Worm (Caenorhabditis elegans) whole organism, young adult: ENCODE results near the gene metl-6.

Source experiments
- C06A6.2 ChIP-seq: fragments of 200-800 bp; sonication (Bioruptor generic); conservative IDR thresholded peaks from 2 replicates; pipeline ENCODE4 v1.3.6; 2022; ENCODE audit warnings: missing genetic modification characterization, missing compliant biosample characterization
- F10E7.11 ChIP-seq: sonication (generic microtip); optimal IDR thresholded peaks from 2 replicates; lab custom pipeline; 2017; ENCODE audit warnings: mild to moderate bottlenecking, missing genetic modification characterization, moderate library complexity, missing compliant biosample characterization
- F55B11.4 ChIP-seq: sonication (generic microtip); optimal IDR thresholded peaks from 2 replicates; lab custom pipeline; 2016; ENCODE audit warnings: missing compliant biosample characterization, missing genetic modification characterization, borderline replicate concordance; ENCODE audit not compliant: insufficient read depth
- F57C9.4 ChIP-seq: sonication (generic microtip); optimal IDR thresholded peaks from 2 replicates; lab custom pipeline; 2017; ENCODE audit warnings: mild to moderate bottlenecking, missing genetic modification characterization, missing compliant biosample characterization
- K11D2.4 ChIP-seq: fragments of 200-800 bp; sonication (Bioruptor generic); IDR thresholded peaks from 2 replicates; pipeline ENCODE4 v1.3.6; 2022; ENCODE audit warnings: missing genetic modification reagents, missing genetic modification characterization, missing compliant biosample characterization
- K12H6.12 ChIP-seq: fragments of 200-800 bp; sonication (Bioruptor generic); optimal IDR thresholded peaks from 2 replicates; lab custom pipeline; 2018; ENCODE audit warnings: mild to moderate bottlenecking, missing genetic modification characterization, missing compliant biosample characterization
- Y53G8AR.9 ChIP-seq: fragments of 200-800 bp; sonication (Bioruptor generic); conservative IDR thresholded peaks from 2 replicates; pipeline ENCODE4 v1.3.6; 2022; ENCODE audit warnings: missing genetic modification reagents, missing genetic modification characterization, missing compliant biosample characterization
- Y79H2A.3 ChIP-seq: fragments of 200-800 bp; sonication (Bioruptor generic); conservative IDR thresholded peaks from 2 replicates; pipeline ENCODE4 v1.3.6; 2022; ENCODE audit warnings: missing genetic modification reagents, missing genetic modification characterization, missing compliant biosample characterization
- Y95B8A.8 ChIP-seq: fragments of 200-800 bp; sonication (Bioruptor generic); IDR thresholded peaks from 2 replicates; pipeline ENCODE4 v1.3.6; 2022; ENCODE audit warnings: missing genetic modification reagents, missing genetic modification characterization, missing compliant biosample characterization
- ama-1 ChIP-seq, 3 experiments: fragments of 150-350 bp in 1 of 3; sonication (generic microtip) in 2 of 3; optimal IDR thresholded peaks; 2 replicates each; lab custom pipeline; 2014 to 2018; ENCODE audit warnings: missing biosample characterization in 2 of 3, missing genetic modification characterization in 2 of 3, missing genetic modification reagents in 2 of 3
- atf-7 ChIP-seq: sonication (generic microtip); optimal IDR thresholded peaks from 2 replicates; lab custom pipeline; 2017; ENCODE audit warnings: mild to moderate bottlenecking, missing genetic modification characterization, missing compliant biosample characterization
- attf-3 ChIP-seq: fragments of 200-800 bp; sonication (Bioruptor generic); conservative IDR thresholded peaks from 2 replicates; pipeline ENCODE4 v1.3.6; 2022; ENCODE audit warnings: missing genetic modification reagents, missing genetic modification characterization, missing compliant biosample characterization
- attf-5 ChIP-seq: fragments of 200-800 bp; sonication (Bioruptor generic); optimal IDR thresholded peaks from 2 replicates; lab custom pipeline; 2018; ENCODE audit warnings: mild to moderate bottlenecking, missing genetic modification characterization, missing compliant biosample characterization
- ccch-3 ChIP-seq: fragments of 200-800 bp; sonication (Bioruptor generic); optimal IDR thresholded peaks from 2 replicates; lab custom pipeline; 2018; ENCODE audit warnings: mild to moderate bottlenecking, missing genetic modification characterization, missing compliant biosample characterization
- cebp-1 ChIP-seq, 2 experiments: fragments of 200-800 bp in 1 of 2; sonication (Bioruptor generic) in 1 of 2; sonication (generic microtip) in 1 of 2; IDR thresholded peaks in 1 of 2; optimal IDR thresholded peaks in 1 of 2; 2 replicates each; pipeline versions ENCODE4 v1.3.6 to Lab custom; 2017 to 2022; ENCODE audit warnings: missing compliant biosample characterization in 2 of 2, missing genetic modification characterization in 2 of 2, mild to moderate bottlenecking in 1 of 2, missing genetic modification reagents in 1 of 2, moderate library complexity in 1 of 2
- ceh-27 ChIP-seq: fragments of 200-800 bp; sonication (Bioruptor generic); optimal IDR thresholded peaks from 2 replicates; lab custom pipeline; 2018; ENCODE audit warnings: mild to moderate bottlenecking, missing genetic modification characterization, moderate library complexity, missing compliant biosample characterization
- dpl-1 ChIP-seq: fragments of 150-350 bp; optimal IDR thresholded peaks from 2 replicates; lab custom pipeline; 2014; ENCODE audit warnings: missing biosample characterization, missing genetic modification reagents, missing genetic modification characterization
- gei-17 ChIP-seq: fragments of 200-800 bp; sonication (Bioruptor generic); optimal IDR thresholded peaks from 2 replicates; lab custom pipeline; 2018; ENCODE audit warnings: mild to moderate bottlenecking, missing genetic modification characterization, missing compliant biosample characterization
- hmg-1.2 ChIP-seq: fragments of 200-800 bp; sonication (Bioruptor generic); IDR thresholded peaks from 2 replicates; pipeline ENCODE4 v1.3.6; 2022; ENCODE audit warnings: missing genetic modification reagents, missing genetic modification characterization, missing compliant biosample characterization
- hmg-20 ChIP-seq: fragments of 200-800 bp; sonication (Bioruptor generic); IDR thresholded peaks from 2 replicates; pipeline ENCODE4 v1.3.6; 2022; ENCODE audit warnings: missing genetic modification reagents, missing genetic modification characterization, missing compliant biosample characterization
- hrde-1 ChIP-seq: sonication (generic microtip); optimal IDR thresholded peaks from 2 replicates; lab custom pipeline; 2016; ENCODE audit warnings: missing genetic modification characterization, mild to moderate bottlenecking, missing compliant biosample characterization, moderate library complexity, missing genotype, missing genetic modification reagents, borderline replicate concordance
- lir-1 ChIP-seq: fragments of 200-800 bp; sonication (Bioruptor generic); conservative IDR thresholded peaks from 2 replicates; pipeline ENCODE4 v1.3.6; 2022; ENCODE audit warnings: missing genetic modification reagents, missing genetic modification characterization, missing compliant biosample characterization
- madf-6 ChIP-seq: fragments of 200-800 bp; sonication (Bioruptor generic); IDR thresholded peaks from 2 replicates; pipeline ENCODE4 v1.3.6; 2022; ENCODE audit warnings: missing genetic modification reagents, missing genetic modification characterization, missing compliant biosample characterization
- mcd-1 ChIP-seq: fragments of 200-800 bp; sonication (Bioruptor generic); IDR thresholded peaks from 2 replicates; pipeline ENCODE4 v1.3.6; 2022; ENCODE audit warnings: missing genetic modification reagents, missing genetic modification characterization, missing compliant biosample characterization
- nhr-120 ChIP-seq: fragments of 200-800 bp; sonication (Bioruptor generic); IDR thresholded peaks from 2 replicates; pipeline ENCODE4 v1.3.6; 2022; ENCODE audit warnings: missing genetic modification characterization, missing compliant biosample characterization
- nhr-80 ChIP-seq: sonication (generic microtip); optimal IDR thresholded peaks from 2 replicates; lab custom pipeline; 2016; ENCODE audit warnings: missing genetic modification characterization, missing compliant biosample characterization
- nhr-90 ChIP-seq: sonication (generic microtip); optimal IDR thresholded peaks from 2 replicates; lab custom pipeline; 2016; ENCODE audit warnings: missing genotype, mild to moderate bottlenecking, missing genetic modification characterization, missing compliant biosample characterization
- pbrm-1 ChIP-seq: fragments of 200-800 bp; sonication (Bioruptor generic); IDR thresholded peaks from 2 replicates; pipeline ENCODE4 v1.3.6; 2022; ENCODE audit warnings: missing genetic modification reagents, missing genetic modification characterization, missing compliant biosample characterization
- repo-1 ChIP-seq: sonication (generic microtip); optimal IDR thresholded peaks from 2 replicates; lab custom pipeline; 2017; ENCODE audit warnings: mild to moderate bottlenecking, missing genetic modification characterization, missing compliant biosample characterization
- sdz-38 ChIP-seq: sonication (generic microtip); optimal IDR thresholded peaks from 2 replicates; lab custom pipeline; 2016; ENCODE audit warnings: missing genotype, missing genetic modification characterization, missing compliant biosample characterization
- sea-2 ChIP-seq: fragments of 200-800 bp; sonication (Bioruptor generic); IDR thresholded peaks from 2 replicates; pipeline ENCODE4 v1.3.6; 2022; ENCODE audit warnings: missing genetic modification characterization, missing compliant biosample characterization
- snpc-4 ChIP-seq, 5 experiments: fragments of 150-350 bp in 1 of 5; sonication (generic microtip) in 4 of 5; optimal IDR thresholded peaks; 2 replicates each; lab custom pipeline; 2014 to 2018; ENCODE audit warnings: missing genetic modification characterization in 5 of 5, missing biosample characterization in 3 of 5, antibody characterized with exemption in 2 of 5, mild to moderate bottlenecking in 2 of 5, missing compliant biosample characterization in 2 of 5, missing genotype in 2 of 5, moderate library complexity in 2 of 5, missing genetic modification reagents in 1 of 5
- somi-1 ChIP-seq: fragments of 200-800 bp; sonication (Bioruptor generic); optimal IDR thresholded peaks from 2 replicates; lab custom pipeline; 2018; ENCODE audit warnings: mild to moderate bottlenecking, missing genetic modification characterization, missing compliant biosample characterization
- tbp1 ChIP-seq: fragments of 200-800 bp; sonication (Bioruptor generic); optimal IDR thresholded peaks from 2 replicates; lab custom pipeline; 2018; ENCODE audit warnings: mild to moderate bottlenecking, missing genetic modification characterization, missing compliant biosample characterization
- unc-130 ChIP-seq: sonication (generic microtip); optimal IDR thresholded peaks from 2 replicates; lab custom pipeline; 2016; ENCODE audit warnings: missing genetic modification reagents, missing genetic modification characterization, missing compliant biosample characterization
- ztf-18 ChIP-seq: sonication (generic microtip); optimal IDR thresholded peaks from 2 replicates; lab custom pipeline; 2016; ENCODE audit warnings: missing genotype, mild to moderate bottlenecking, missing genetic modification characterization, missing compliant biosample characterization
- ztf-26 ChIP-seq: sonication (generic microtip); optimal IDR thresholded peaks from 2 replicates; lab custom pipeline; 2017; ENCODE audit warnings: missing genetic modification characterization, missing compliant biosample characterization
- ztf-3 ChIP-seq: fragments of 200-800 bp; sonication (Bioruptor generic); optimal IDR thresholded peaks from 2 replicates; lab custom pipeline; 2018; ENCODE audit warnings: mild to moderate bottlenecking, missing genetic modification characterization, missing compliant biosample characterization

The metl-6 gene

ce11 chrIII:3954220-3954619 is 32.7 kb upstream of the metl-6 start:
- peak; percentile 49 for TF ChIP-seq somi-1
- no peak for TF ChIP-seq F57C9.4 (tag; lab: Kevin White, UChicago)
- peak; percentile 23 for TF ChIP-seq ama-1 (optimal IDR thresholded peaks at IDR 0.05; lab: Kevin White, UChicago)
- no peak for TF ChIP-seq ama-1 (GFP tag; optimal IDR thresholded peaks at IDR 0.05; lab: Kevin White, UChicago)
- TF ChIP-seq cebp-1 (GFP tag; IDR thresholded peaks at IDR 0.05; lab: Robert Waterston, UW): no peak
- TF ChIP-seq cebp-1 (tag; optimal IDR thresholded peaks at IDR 0.05; lab: Kevin White, UChicago): peak; percentile 36
- TF ChIP-seq C06A6.2 (GFP tag; lab: Robert Waterston, UW): 0 out of 2 replicates have a peak, but pooled peaks have one; percentile 11
- no peak for TF ChIP-seq tbp1
- TF ChIP-seq nhr-90: no peak
- TF ChIP-seq sdz-38: no peak

ce11 chrIII:3953235-3953634 is 31.7 kb upstream of the metl-6 start:
- no peak for TF ChIP-seq repo-1 (tag; lab: Kevin White, UChicago)
- peak; percentile 71 for TF ChIP-seq somi-1
- peak; percentile 38 for TF ChIP-seq ceh-27 (GFP tag; lab: Kevin White, UChicago)
- TF ChIP-seq lir-1 (GFP tag; lab: Robert Waterston, UW): peak; percentile 53; the same call in 1 of the 2 replicates
- TF ChIP-seq hmg-20 (GFP tag; lab: Robert Waterston, UW): no peak
- no peak for TF ChIP-seq nhr-90
- 0 out of 2 replicates have a peak, but pooled peaks have one; percentile 29 for TF ChIP-seq attf-3 (GFP tag; lab: Robert Waterston, UW)
- peak; percentile 61 for TF ChIP-seq nhr-80 (tag; lab: Kevin White, UChicago)
- TF ChIP-seq attf-5 (GFP tag; lab: Kevin White, UChicago): peak; percentile 79
- TF ChIP-seq Y95B8A.8: peak; percentile 69; the same call in 1 of the 2 replicates
- TF ChIP-seq K11D2.4 (GFP tag; lab: Robert Waterston, UW): 0 out of 2 replicates have a peak, but pooled peaks have one; percentile 60
- TF ChIP-seq hmg-1.2: peak; percentile 74; the same call in 1 of the 2 replicates
- TF ChIP-seq ztf-3 (GFP tag; lab: Kevin White, UChicago): no peak
- TF ChIP-seq ztf-26 (tag; lab: Kevin White, UChicago): peak; percentile 29
- TF ChIP-seq snpc-4 (GFP tag; optimal IDR thresholded peaks at IDR 0.05; lab: Kevin White, UChicago): no peak
- TF ChIP-seq snpc-4 (tag; optimal IDR thresholded peaks at IDR 0.05; lab: Kevin White, UChicago): peak in 1 of 4 experiments; percentile 20
- peak; percentile 57; the same call in 1 of the 2 replicates for TF ChIP-seq cebp-1 (GFP tag; IDR thresholded peaks at IDR 0.05; lab: Robert Waterston, UW)
- peak; percentile 81 for TF ChIP-seq cebp-1 (tag; optimal IDR thresholded peaks at IDR 0.05; lab: Kevin White, UChicago)
- TF ChIP-seq K12H6.12: peak; percentile 25
- TF ChIP-seq unc-130 (GFP tag; lab: Kevin White, UChicago): no peak
- TF ChIP-seq Y79H2A.3 (GFP tag; lab: Robert Waterston, UW): 0 out of 2 replicates have a peak, but pooled peaks have one; percentile 42
- TF ChIP-seq Y53G8AR.9 (GFP tag; lab: Robert Waterston, UW): 0 out of 2 replicates have a peak, but pooled peaks have one; percentile 22
- peak; percentile 35; the same call in 1 of the 2 replicates for TF ChIP-seq pbrm-1 (GFP tag; lab: Robert Waterston, UW)
- TF ChIP-seq, all 124 proteins: peak for 16

ce11 chrIII:3952058-3952457 is 30.5 kb upstream of the metl-6 start:
- peak; percentile 52 for TF ChIP-seq nhr-80 (tag; lab: Kevin White, UChicago)
- TF ChIP-seq ztf-18 (tag; lab: Kevin White, UChicago): no peak
- TF ChIP-seq, all 124 proteins: peak for 1

- no peak for TF ChIP-seq dpl-1 (GFP tag; lab: Kevin White, UChicago)
- no peak for TF ChIP-seq somi-1
- no peak for TF ChIP-seq hrde-1 (tag; lab: Kevin White, UChicago)
- TF ChIP-seq ccch-3: no peak
- TF ChIP-seq madf-6 (GFP tag; lab: Robert Waterston, UW): no peak
- no peak for TF ChIP-seq Y79H2A.3 (GFP tag; lab: Robert Waterston, UW)
- no peak for TF ChIP-seq mcd-1 (GFP tag; lab: Robert Waterston, UW)
- TF ChIP-seq F10E7.11 (tag; lab: Kevin White, UChicago): no peak
- TF ChIP-seq unc-130 (GFP tag; lab: Kevin White, UChicago): no peak
- TF ChIP-seq sea-2 (GFP tag; lab: Robert Waterston, UW): no peak
- no peak for TF ChIP-seq nhr-120
- TF ChIP-seq gei-17 (GFP tag; lab: Kevin White, UChicago): no peak
- TF ChIP-seq atf-7 (tag; lab: Kevin White, UChicago): no peak
- no peak for TF ChIP-seq tbp1
- no peak for TF ChIP-seq F55B11.4 (tag; lab: Kevin White, UChicago)
- TF ChIP-seq ama-1 (optimal IDR thresholded peaks at IDR 0.05; lab: Kevin White, UChicago): no peak
- TF ChIP-seq ama-1 (GFP tag; optimal IDR thresholded peaks at IDR 0.05; lab: Kevin White, UChicago): no peak
Measured at ce11 chrIII:3935808-3936207, 14.3 kb upstream of the metl-6 start, which contains the start of gene npl-10. Gene npl-10 (minus strand): TSS chrIII:3935908.
